Fruit fly (Drosophila melanogaster) Kc167 (cell line): ENCODE measurements around the gene CG42488.

ENCODE experiments used
- h ChIP-seq: fragments of >200 bp; optimal IDR thresholded peaks from 3 replicates; lab custom pipeline; 2018; ENCODE audit warnings: missing external identifiers
- psq ChIP-seq: fragments of >200 bp; optimal IDR thresholded peaks from 2 replicates; lab custom pipeline; 2017; ENCODE audit warnings: missing external identifiers
- ttk ChIP-seq: sonication (Bioruptor generic); optimal IDR thresholded peaks from 2 replicates; lab custom pipeline; 2017; ENCODE audit warnings: missing external identifiers

DNA sequence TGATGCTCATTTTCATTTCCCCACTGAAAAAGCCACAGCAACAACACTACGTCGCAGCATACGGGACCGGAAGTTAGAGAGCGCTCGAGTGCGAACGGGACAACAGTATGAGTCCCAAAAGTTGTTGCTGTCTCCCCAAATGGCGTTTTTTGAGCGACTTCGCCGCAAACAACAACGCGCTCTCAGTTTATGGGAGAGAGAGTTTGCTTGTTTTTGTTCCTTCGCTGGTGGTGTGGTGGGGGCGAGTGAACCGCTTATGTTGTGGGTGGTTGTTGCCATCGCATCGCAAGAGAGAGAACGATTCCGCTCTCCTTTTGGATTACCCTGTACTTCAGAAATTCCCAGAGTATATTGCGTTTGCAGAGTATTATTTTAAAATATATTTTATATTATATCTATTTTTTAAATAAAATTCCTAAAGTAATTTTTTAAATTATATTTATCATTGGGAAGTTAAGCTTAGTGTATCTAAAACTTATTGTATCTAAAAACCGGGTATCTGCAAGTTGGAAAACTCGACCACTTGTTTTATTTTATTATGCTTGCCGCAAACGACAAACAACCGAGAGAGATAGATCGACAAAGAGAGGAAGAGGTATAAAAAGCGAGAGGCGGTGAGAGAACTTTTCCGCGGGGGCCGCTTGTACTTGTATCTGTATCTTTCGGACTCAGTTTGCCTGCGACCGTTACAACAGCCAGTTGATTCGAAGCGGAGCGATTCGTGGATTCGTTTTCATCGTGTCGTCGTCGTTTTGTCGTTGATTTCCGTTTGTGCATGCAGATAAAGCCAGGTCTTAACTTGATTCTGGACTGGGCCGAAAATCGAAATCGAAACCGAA, 32.8 kb downstream of the CG42488 start, which contains the start of gene msi:
- TF ChIP-seq h (lab: Kevin White, UChicago) (no peak), ttk (lab: Kevin White, UChicago) (no peak), psq (lab: Kevin White, UChicago) (no peak)
